Fruit fly (Drosophila melanogaster): ENCODE measurements around the gene DhpD.

DNA sequence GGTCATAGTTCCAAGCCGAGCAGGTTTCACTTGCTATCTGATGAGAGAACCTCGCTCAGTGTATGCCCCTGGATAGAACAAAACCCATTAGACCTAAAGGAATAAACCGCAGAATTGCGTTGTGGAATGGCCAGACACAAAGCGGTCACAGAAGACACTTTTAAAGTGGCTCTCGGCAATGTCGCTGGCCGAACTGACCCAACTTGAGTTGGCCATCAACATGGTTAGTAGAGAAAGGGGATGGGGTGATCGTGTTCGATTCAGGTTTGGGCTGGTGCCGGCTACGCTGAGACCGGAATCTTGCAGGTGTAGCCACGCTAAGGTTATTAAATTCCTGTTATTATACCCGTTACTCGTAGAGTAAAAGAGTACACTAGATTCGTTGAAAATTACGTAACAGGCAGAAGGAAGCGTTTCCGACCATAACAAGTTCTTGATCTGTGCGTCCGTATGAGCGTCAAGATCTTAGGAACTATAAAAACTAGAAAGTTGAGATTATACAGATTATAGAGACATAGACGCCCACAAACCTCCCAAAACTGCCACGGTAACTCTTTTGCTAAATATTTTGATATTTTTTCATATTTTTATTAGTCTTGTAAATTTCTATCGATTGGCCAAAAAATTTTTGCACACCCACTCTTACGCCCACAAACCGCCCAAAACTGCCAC, 48.4 kb downstream of the DhpD start:
- no peak for TF ChIP-seq CG8478 (optimal IDR thresholded peaks at IDR 0.05)
- no peak for TF ChIP-seq EcR (GFP tag; optimal IDR thresholded peaks at IDR 0.05)
